Fruit fly (Drosophila melanogaster): ENCODE data around the gene Uba5.

Gene Uba5

DNA sequence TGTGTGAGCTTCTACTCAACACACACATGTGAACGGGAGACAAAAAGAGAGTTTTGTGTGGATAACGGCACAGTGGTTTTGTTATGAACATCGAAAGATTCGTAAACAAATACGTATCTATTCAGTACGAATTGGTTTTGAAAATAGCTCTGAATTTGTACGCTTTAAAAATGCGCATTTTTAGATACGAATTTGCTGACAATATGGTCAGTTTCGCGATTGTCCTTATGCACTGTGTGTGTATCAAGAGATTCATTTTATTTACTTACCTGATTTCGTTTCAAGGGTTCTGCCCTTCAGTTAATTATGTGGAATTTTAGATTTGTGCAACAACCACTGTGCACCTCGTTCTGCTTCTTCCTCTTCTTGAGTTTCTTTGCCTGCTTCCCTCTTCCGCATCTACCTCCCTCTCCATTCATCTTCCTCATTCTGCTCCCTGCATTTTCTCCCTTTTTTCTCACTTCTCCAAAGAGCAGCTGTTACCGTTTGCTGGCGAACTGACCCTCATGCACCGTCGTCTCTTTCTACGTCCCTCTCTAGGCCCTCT lies 11.5 kb downstream of the Uba5 start:
- no peak for TF ChIP-seq Abd-B (GFP tag; optimal IDR thresholded peaks at IDR 0.05)
- TF ChIP-seq rgr (GFP tag; optimal IDR thresholded peaks at IDR 0.05): peak; percentile 85
- TF ChIP-seq dmrt93B (GFP tag; optimal IDR thresholded peaks at IDR 0.05): peak; percentile 88
- peak; percentile 54 for TF ChIP-seq sv (GFP tag; optimal IDR thresholded peaks at IDR 0.05)
- TF ChIP-seq dl (GFP tag; optimal IDR thresholded peaks at IDR 0.05; ENCODE audit: insufficient read depth in 1 of 2, partially characterized antibody in 2 of 2): no peak
- TF ChIP-seq Myc (optimal IDR thresholded peaks at IDR 0.05): no peak
- TF ChIP-seq N (GFP tag; optimal IDR thresholded peaks at IDR 0.05): no peak
- no peak for TF ChIP-seq Hr78 (GFP tag; optimal IDR thresholded peaks at IDR 0.05)
- TF ChIP-seq HLH106 (tag; optimal IDR thresholded peaks at IDR 0.05): peak; percentile 92
- no peak for TF ChIP-seq pan (optimal IDR thresholded peaks at IDR 0.05)
- TF ChIP-seq CG32264 (GFP tag; optimal IDR thresholded peaks at IDR 0.05): peak; percentile 77
- TF ChIP-seq lola (GFP tag; optimal IDR thresholded peaks at IDR 0.05): no peak
- peak; percentile 82 for TF ChIP-seq CG9705 (GFP tag; optimal IDR thresholded peaks at IDR 0.05)
- TF ChIP-seq CrebA (GFP tag; optimal IDR thresholded peaks at IDR 0.05; ENCODE audit: borderline replicate concordance): peak; percentile 22
- peak; percentile 93 for TF ChIP-seq psq (GFP tag; optimal IDR thresholded peaks at IDR 0.05)
- TF ChIP-seq Jra (GFP tag; optimal IDR thresholded peaks at IDR 0.05): peak; percentile 57
- TF ChIP-seq Vsx2 (GFP tag; optimal IDR thresholded peaks at IDR 0.05; ENCODE audit: partially characterized antibody): no peak
- no peak for TF ChIP-seq jim (GFP tag; optimal IDR thresholded peaks at IDR 0.05)
- TF ChIP-seq OdsH (GFP tag; optimal IDR thresholded peaks at IDR 0.05): peak; percentile 90
- peak; percentile 22 for TF ChIP-seq Mio (GFP tag; optimal IDR thresholded peaks at IDR 0.05)
- TF ChIP-seq brk (GFP tag; optimal IDR thresholded peaks at IDR 0.05): peak; percentile 46
- no peak for TF ChIP-seq Dfd (GFP tag; optimal IDR thresholded peaks at IDR 0.05)
- TF ChIP-seq foxo (GFP tag; optimal IDR thresholded peaks at IDR 0.05): peak; percentile 62 to 94
- no peak for TF ChIP-seq Hr83 (GFP tag; optimal IDR thresholded peaks at IDR 0.05; ENCODE audit: poor library complexity, severe bottlenecking)
- TF ChIP-seq h (GFP tag; optimal IDR thresholded peaks at IDR 0.05): peak; percentile 92
- TF ChIP-seq ey (GFP tag; optimal IDR thresholded peaks at IDR 0.05): peak; percentile 93
- peak; percentile 91 for TF ChIP-seq Sp1 (GFP tag; optimal IDR thresholded peaks at IDR 0.05)
- peak; percentile 95 for TF ChIP-seq woc (GFP tag; optimal IDR thresholded peaks at IDR 0.05)
- TF ChIP-seq Rel (GFP tag; optimal IDR thresholded peaks at IDR 0.05): peak; percentile 28
- peak; percentile 55 for TF ChIP-seq Rel (tag; optimal IDR thresholded peaks at IDR 0.05)
- TF ChIP-seq Dif (GFP tag; optimal IDR thresholded peaks at IDR 0.05; ENCODE audit: partially characterized antibody): no peak
- peak; percentile 70 for TF ChIP-seq sage (GFP tag; optimal IDR thresholded peaks at IDR 0.05)
- peak; percentile 95 for TF ChIP-seq fru (GFP tag; optimal IDR thresholded peaks at IDR 0.05)
- TF ChIP-seq dsf (GFP tag; optimal IDR thresholded peaks at IDR 0.05; ENCODE audit: borderline replicate concordance): peak; percentile 44
- no peak for TF ChIP-seq usp (GFP tag; optimal IDR thresholded peaks at IDR 0.05)
- peak; percentile 40 for TF ChIP-seq GATAd (GFP tag; optimal IDR thresholded peaks at IDR 0.05)
- peak; percentile 62 for TF ChIP-seq tai (GFP tag; optimal IDR thresholded peaks at IDR 0.05)
- TF ChIP-seq br (GFP tag; optimal IDR thresholded peaks at IDR 0.05): peak; percentile 87
- TF ChIP-seq Hnf4 (GFP tag; optimal IDR thresholded peaks at IDR 0.05): peak; percentile 84

DNA sequence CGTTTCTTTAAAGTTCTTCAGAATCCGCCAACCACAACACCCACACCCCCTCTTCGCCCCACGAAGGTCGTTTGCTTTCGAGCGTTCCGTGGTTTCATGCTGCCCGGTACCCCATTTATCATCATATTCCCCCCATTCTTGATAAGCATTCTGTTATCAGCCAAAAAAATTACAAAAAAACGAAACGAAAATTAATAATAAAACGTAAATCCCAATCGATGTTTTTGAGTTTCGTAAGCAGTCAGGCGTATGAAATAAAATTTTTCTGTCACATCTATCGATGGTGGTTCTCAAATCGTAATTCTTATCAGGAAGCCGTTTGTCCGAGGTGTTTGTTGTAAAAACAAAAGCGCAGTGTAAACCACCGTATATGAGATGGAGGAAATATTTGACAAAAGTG lies 12.2 kb downstream of the Uba5 start:
- TF ChIP-seq CrebA (GFP tag; optimal IDR thresholded peaks at IDR 0.05; ENCODE audit: borderline replicate concordance): peak; percentile 7
- TF ChIP-seq CG32264 (GFP tag; optimal IDR thresholded peaks at IDR 0.05): no peak
- TF ChIP-seq Rel (GFP tag; optimal IDR thresholded peaks at IDR 0.05): peak; percentile 43
- TF ChIP-seq Rel (tag; optimal IDR thresholded peaks at IDR 0.05): peak; percentile 95
- no peak for TF ChIP-seq brk (GFP tag; optimal IDR thresholded peaks at IDR 0.05)
- no peak for TF ChIP-seq br (GFP tag; optimal IDR thresholded peaks at IDR 0.05)
- TF ChIP-seq sage (GFP tag; optimal IDR thresholded peaks at IDR 0.05): peak; percentile 13
- peak; percentile 18 for TF ChIP-seq rgr (GFP tag; optimal IDR thresholded peaks at IDR 0.05)
- no peak for TF ChIP-seq HLH106 (tag; optimal IDR thresholded peaks at IDR 0.05)
